Worm (Caenorhabditis elegans): ENCODE data around the gene cest-35.2.
"Not testable (repeated sequence)": the region's sequence is repeated elsewhere in the genome, so short reads cannot be mapped to it uniquely, and the experiment has no call there.

DNA sequence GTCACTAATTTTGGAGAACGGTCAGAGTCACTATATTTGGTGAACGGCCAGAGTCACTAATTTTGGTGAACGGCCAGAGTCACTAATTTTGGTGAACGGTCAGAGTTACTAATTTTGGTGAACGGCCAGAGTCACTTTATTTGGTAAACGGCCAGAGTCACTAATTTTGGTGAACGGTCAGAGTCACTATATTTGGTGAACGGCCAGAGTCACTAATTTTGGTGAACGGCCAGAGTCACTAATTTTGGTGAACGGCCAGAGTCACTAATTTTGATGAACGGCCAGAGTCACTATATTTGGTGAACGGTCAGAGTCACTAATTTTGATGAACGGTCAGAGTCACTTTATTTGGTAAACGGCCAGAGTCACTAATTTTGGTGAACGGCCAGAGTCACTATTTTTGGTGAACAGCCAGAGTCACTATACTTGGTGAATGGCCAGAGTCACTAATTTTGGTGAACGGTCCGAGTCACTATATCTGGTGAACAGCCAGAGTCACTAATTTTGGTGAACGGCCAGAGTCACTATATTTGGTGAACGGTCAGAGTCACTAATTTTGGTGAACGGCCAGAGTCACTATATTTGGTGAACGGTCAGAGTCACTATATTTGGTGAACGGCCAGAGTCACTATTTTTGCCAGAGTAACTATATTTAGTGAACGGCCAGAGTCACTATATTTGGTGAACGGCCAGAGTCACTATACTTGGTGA, 47.4 kb upstream of the cest-35.2 start:
- not testable (repeated sequence) for TF ChIP-seq mep-1 (tag; optimal IDR thresholded peaks at IDR 0.05); snpc-1.2 (GFP tag; IDR thresholded peaks at IDR 0.05); tra-1 (GFP tag; IDR thresholded peaks at IDR 0.05); zag-1 (tag; optimal IDR thresholded peaks at IDR 0.05); fkh-10 (GFP tag; optimal IDR thresholded peaks at IDR 0.05); ceh-82 (tag; optimal IDR thresholded peaks at IDR 0.05); dmd-6 (GFP tag; IDR thresholded peaks at IDR 0.05); unc-39 (tag; optimal IDR thresholded peaks at IDR 0.05); snpc-4 (tag; optimal IDR thresholded peaks at IDR 0.05); lin-39 (tag; optimal IDR thresholded peaks at IDR 0.05); F49E8.2 (tag; optimal IDR thresholded peaks at IDR 0.05; ENCODE audit: borderline replicate concordance); ztf-11 (tag; optimal IDR thresholded peaks at IDR 0.05); lim-7 (GFP tag; IDR thresholded peaks at IDR 0.05)
- TF ChIP-seq gei-8 (GFP tag; optimal IDR thresholded peaks at IDR 0.05), result peak; percentile 13
